Fruit fly (Drosophila melanogaster): ENCODE measurements around the gene CG4596.
A peak's percentile ranks its signal among the peaks of the same experiment; 100 is the strongest.

CG4596 gene

DNA sequence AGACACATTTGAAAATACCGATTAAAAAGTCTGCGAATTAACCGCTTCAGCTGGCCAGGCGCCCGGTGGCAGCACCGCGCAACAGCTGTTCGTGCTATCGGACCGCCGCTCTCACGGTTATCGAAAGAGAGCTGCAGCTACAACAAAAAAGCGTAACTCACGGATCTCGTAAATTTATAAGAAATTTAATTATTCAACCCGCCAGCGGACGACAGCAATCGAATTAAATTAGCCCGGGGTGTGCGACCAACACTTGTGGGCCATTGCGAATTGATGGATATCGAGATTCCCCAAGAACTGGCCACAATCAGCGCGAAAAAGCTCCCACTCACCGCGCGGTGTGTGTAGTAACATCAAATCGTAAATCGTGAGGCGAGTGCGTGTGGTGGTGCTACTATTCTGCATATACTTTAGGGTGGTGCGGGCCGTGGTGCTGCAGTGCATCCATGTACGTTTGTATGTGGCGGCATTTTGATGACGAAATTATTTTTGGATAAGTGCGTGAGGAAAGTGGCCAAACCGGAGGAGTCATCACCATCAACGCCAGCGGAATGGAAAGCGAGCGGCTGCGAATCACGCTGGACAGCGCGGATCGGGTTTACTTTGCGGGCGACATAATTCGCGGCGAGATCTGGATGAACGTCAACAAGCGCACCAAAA lies 12.7 kb downstream of the CG4596 start, which contains the start of gene Leash:
TSS of gene Leash (plus strand) at position 119 of the 660 bp plus-strand sequence.
- TF ChIP-seq CG8478 (optimal IDR thresholded peaks at IDR 0.05), result no peak
- TF ChIP-seq CTCF (optimal IDR thresholded peaks at IDR 0.05), result no peak

DNA sequence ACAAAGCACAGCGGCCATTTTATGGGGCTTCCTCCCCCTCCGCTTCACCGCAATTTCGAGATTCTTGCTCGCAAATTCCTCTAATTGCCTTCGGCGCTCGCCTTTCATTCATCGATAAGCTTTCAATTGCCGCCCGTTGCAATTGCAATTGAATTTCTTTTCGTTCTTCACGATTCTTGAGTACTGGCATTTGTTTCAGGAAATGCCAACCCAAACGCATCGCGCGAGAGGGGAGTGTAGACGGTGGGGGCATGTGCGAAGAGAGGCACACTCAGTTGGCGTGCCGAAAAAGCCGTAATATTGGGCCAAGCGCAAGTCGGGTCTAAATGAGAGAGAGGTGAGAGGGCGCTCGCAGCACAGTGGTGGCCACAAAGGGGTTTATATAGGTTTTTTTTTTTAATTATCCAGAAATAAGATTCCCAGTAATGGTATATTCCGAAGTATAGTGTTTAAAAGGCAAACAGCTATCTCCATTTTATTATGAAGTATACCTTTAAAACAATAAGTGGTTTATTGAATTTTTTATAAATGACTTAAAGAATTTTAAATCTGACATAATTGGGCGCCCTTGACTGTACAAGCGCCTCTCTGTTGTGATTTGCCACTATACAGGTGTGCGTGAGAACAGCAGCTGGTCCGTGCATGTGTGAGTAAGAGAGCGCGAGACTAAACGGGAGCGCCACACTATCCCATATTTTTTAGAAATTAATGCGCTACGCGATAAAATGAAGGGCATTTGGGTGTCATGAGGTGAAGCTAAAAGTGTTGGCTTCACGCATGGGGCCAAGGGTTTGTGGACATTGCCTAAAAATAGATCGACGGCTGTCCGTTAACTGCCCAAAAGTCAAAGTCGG lies 13.9 kb downstream of the CG4596 start:
- TF ChIP-seq CG8478 (optimal IDR thresholded peaks at IDR 0.05), result no peak
- no peak for TF ChIP-seq CTCF (optimal IDR thresholded peaks at IDR 0.05)

DNA sequence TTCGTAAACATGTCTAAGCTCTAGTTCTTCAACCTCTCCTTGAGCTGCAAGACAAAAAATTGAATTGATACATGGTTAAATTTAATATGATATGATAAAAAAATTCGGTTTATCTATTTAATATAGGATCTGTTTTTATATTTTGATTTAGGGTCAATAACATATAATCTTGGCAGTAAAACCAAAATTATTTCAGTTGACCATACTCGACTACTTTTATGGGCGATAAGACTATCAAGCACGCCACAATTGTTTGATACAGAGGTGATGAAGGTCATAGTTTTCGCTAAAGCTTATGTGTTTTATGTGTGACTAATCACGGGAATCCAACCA lies 15.4 kb downstream of the CG4596 start:
- no peak for TF ChIP-seq CTCF (optimal IDR thresholded peaks at IDR 0.05)
- no peak for TF ChIP-seq CG8478 (optimal IDR thresholded peaks at IDR 0.05)

DNA sequence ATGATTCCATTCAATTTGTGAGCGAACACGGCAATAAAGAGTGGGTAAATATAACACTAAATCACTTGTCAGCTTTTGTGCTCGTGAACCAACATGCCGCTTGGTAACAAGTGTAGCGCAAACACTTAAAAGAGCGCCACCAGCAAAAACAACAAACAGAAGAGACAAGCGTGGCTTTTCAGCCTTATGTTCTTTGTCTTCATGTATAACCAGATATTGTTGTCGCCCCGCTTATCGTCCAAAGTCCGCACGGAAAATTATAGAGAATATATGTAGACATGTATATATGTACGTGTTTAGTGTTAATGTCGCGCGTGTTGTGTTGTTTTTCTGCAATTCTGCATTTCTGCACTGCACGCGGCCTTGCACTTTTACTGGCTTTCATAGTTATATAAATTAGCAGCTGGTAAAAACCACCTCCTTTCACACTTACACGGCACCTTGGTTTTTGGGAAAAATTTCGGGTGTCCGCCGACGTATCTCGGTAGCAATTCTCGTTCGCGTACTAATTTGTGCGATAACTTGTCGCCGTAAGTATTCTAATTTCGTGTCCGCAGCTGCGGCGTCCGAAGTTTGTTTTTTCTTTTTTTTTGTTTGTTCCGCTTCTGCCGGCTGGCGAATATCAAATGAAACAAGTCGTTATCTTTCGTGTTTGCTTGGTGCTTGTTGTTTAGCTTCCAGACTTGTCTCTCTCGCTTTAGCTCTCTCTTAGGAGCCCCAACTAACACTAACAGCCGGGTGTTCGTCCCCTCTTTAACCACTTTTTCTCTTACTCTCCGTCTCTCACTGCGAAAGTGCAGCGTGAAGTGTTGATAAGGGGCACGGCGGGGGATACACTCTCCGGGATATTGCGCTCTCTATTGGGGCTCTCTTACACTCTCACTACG lies 16.0 kb downstream of the CG4596 start:
- TF ChIP-seq CTCF (optimal IDR thresholded peaks at IDR 0.05) (no peak), CG8478 (optimal IDR thresholded peaks at IDR 0.05) (no peak)

DNA sequence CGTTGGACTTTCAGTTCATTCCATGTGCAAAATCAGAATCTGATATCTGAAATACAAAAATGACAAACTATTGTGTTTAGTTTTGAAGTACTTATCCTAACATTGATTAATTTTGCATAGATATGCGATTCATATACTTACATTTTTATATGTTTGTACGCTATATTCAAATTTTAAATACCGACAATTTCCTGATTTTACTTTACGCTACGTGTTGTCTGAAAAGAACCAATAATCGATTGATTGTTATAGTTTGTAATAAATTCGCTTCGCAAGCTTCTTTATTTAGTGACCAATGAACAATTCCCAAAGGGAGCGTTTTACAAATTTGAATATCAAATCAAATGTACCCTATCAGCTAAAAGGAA lies 16.7 kb downstream of the CG4596 start, which contains the start of gene Ak3:
TSS of gene Ak3 (minus strand) at position 69 of the 368 bp plus-strand sequence.
- TF ChIP-seq CTCF (optimal IDR thresholded peaks at IDR 0.05) (no peak), CG8478 (optimal IDR thresholded peaks at IDR 0.05) (no peak)

DNA sequence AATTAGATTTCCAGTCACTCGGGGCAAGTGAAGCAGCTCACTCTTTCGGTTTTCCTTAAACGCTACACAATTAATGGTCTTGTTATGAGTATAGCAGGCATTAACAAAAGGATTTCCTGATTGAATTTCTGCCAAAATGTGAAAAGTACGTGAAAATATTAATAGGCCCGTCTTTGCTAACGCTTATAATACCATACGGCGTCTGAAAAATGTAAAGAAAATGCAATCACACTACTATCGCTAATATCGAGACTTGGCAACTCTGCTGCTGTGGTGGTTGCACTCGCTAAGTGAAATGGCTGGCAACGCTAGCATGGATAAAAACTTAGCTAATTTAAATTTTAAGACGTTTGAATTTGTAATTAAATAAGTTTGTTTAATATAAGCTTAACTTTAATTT lies 20.5 kb downstream of the CG4596 start, which contains the start of gene CG6621:
TSS of gene CG6621 (minus strand) at position 205 of the 400 bp plus-strand sequence.
- TF ChIP-seq CG8478 (optimal IDR thresholded peaks at IDR 0.05), result no peak
- TF ChIP-seq CTCF (optimal IDR thresholded peaks at IDR 0.05), result peak; percentile 50 to 68
